Fruit fly (Drosophila melanogaster) whole organism, embryonic: Measurements from ENCODE around the gene CG14659.
A peak's percentile ranks its signal among the peaks of the same experiment; 100 is the strongest.

ENCODE experiments used
- CG11695 ChIP-seq: fragments of 200-800 bp; sonication (Bioruptor generic); IDR thresholded peaks from 3 replicates; pipeline ENCODE4 v1.3.6; 2022; ENCODE audit warnings: missing biosample characterization, missing genetic modification characterization
- CG12659 ChIP-seq: fragments of 200-800 bp; sonication (Bioruptor generic); optimal IDR thresholded peaks from 3 replicates; lab custom pipeline; 2017; ENCODE audit warnings: mild to moderate bottlenecking, missing biosample characterization, missing genetic modification reagents, missing genetic modification characterization
- CG13123 ChIP-seq: fragments of 200-800 bp; sonication (Bioruptor generic); optimal IDR thresholded peaks from 2 replicates; lab custom pipeline; 2016; ENCODE audit warnings: missing biosample characterization, missing genetic modification characterization
- CG13296 ChIP-seq: fragments of 200-800 bp; sonication (Bioruptor generic); optimal IDR thresholded peaks from 3 replicates; lab custom pipeline; 2018; ENCODE audit warnings: missing biosample characterization, mild to moderate bottlenecking, missing genetic modification characterization
- CG15479 ChIP-seq: fragments of 200-800 bp; sonication (Bioruptor generic); optimal IDR thresholded peaks from 3 replicates; lab custom pipeline; 2019; ENCODE audit warnings: missing biosample characterization, mild to moderate bottlenecking, missing genetic modification characterization, moderate library complexity
- CG32772 ChIP-seq: fragments of 200-800 bp; sonication (Bioruptor generic); IDR thresholded peaks from 2 replicates; pipeline ENCODE4 v1.3.6; 2022; ENCODE audit warnings: missing biosample characterization, missing genetic modification characterization
- CG4328 ChIP-seq: fragments of 200-800 bp; sonication (Bioruptor generic); optimal IDR thresholded peaks from 3 replicates; lab custom pipeline; 2017; ENCODE audit warnings: missing biosample characterization, missing genetic modification reagents, missing genetic modification characterization
- CG4617 ChIP-seq: fragments of 200-800 bp; sonication (Bioruptor generic); optimal IDR thresholded peaks from 3 replicates; lab custom pipeline; 2016; ENCODE audit warnings: missing biosample characterization, missing genetic modification characterization, borderline replicate concordance
- CG8281 ChIP-seq: fragments of 200-800 bp; sonication (Bioruptor generic); optimal IDR thresholded peaks from 2 replicates; lab custom pipeline; 2018; ENCODE audit warnings: missing biosample characterization, mild to moderate bottlenecking, missing genetic modification characterization, moderate library complexity
- CG9932 ChIP-seq: fragments of 200-800 bp; sonication (Bioruptor generic); IDR thresholded peaks from 2 replicates; pipeline ENCODE4 v1.3.6; 2022; ENCODE audit warnings: missing biosample characterization, missing genetic modification characterization
- GATAe ChIP-seq: fragments of 200-800 bp; sonication (Bioruptor generic); conservative IDR thresholded peaks from 2 replicates; pipeline ENCODE4 v1.3.6; 2022; ENCODE audit warnings: missing biosample characterization, missing genetic modification characterization
- HLH4C ChIP-seq: fragments of 200-800 bp; sonication (Bioruptor generic); IDR thresholded peaks from 3 replicates; pipeline ENCODE4 v1.3.6; 2022; ENCODE audit warnings: missing biosample characterization, missing genetic modification characterization; ENCODE audit not compliant: partially characterized antibody
- HmgD ChIP-seq: fragments of 200-800 bp; sonication (Bioruptor generic); optimal IDR thresholded peaks from 3 replicates; lab custom pipeline; 2016; ENCODE audit warnings: missing biosample characterization, missing genetic modification characterization
- HmgZ ChIP-seq: fragments of 200-800 bp; sonication (Bioruptor generic); optimal IDR thresholded peaks from 2 replicates; lab custom pipeline; 2018; ENCODE audit warnings: missing biosample characterization, mild to moderate bottlenecking, missing genetic modification characterization
- Hr3 ChIP-seq: fragments of 200-800 bp; sonication (Bioruptor generic); optimal IDR thresholded peaks from 3 replicates; lab custom pipeline; 2016; ENCODE audit warnings: missing biosample characterization, missing genetic modification characterization
- Kr ChIP-seq: fragments of 200-800 bp; sonication (Bioruptor generic); optimal IDR thresholded peaks from 2 replicates; lab custom pipeline; 2017; ENCODE audit warnings: missing biosample characterization, mild to moderate bottlenecking, missing genetic modification characterization
- Lpt ChIP-seq: fragments of >200 bp; optimal IDR thresholded peaks from 2 replicates; lab custom pipeline; 2018; ENCODE audit warnings: missing biosample characterization, missing genetic modification characterization
- Nf-YB ChIP-seq: fragments of 200-800 bp; sonication (Bioruptor generic); optimal IDR thresholded peaks from 3 replicates; lab custom pipeline; 2019; ENCODE audit warnings: missing biosample characterization, mild to moderate bottlenecking, missing genetic modification characterization, moderate library complexity
- Nf-YC ChIP-seq: fragments of 200-800 bp; optimal IDR thresholded peaks from 3 replicates; lab custom pipeline; 2019; ENCODE audit warnings: missing biosample characterization, mild to moderate bottlenecking, missing genetic modification characterization, moderate library complexity
- Taf1 ChIP-seq: fragments of 200-800 bp; sonication (Bioruptor generic); IDR thresholded peaks from 2 replicates; pipeline ENCODE4 v1.3.6; 2022; ENCODE audit warnings: missing biosample characterization, missing genetic modification characterization
- ac ChIP-seq: fragments of 200-800 bp; sonication (Bioruptor generic); optimal IDR thresholded peaks from 3 replicates; lab custom pipeline; 2017; ENCODE audit warnings: missing biosample characterization, mild to moderate bottlenecking, missing genetic modification characterization
- ato ChIP-seq: fragments of 200-800 bp; sonication (Bioruptor generic); IDR thresholded peaks from 2 replicates; pipeline ENCODE4 v1.3.6; 2022; ENCODE audit warnings: missing biosample characterization, missing genetic modification characterization; ENCODE audit not compliant: partially characterized antibody
- btn ChIP-seq: fragments of 200-800 bp; sonication (Bioruptor generic); optimal IDR thresholded peaks from 2 replicates; lab custom pipeline; 2016; ENCODE audit warnings: missing biosample characterization, missing genetic modification characterization
- cas ChIP-seq: fragments of 200-800 bp; sonication (Bioruptor generic); IDR thresholded peaks from 2 replicates; pipeline ENCODE4 v1.3.6; 2022; ENCODE audit warnings: missing biosample characterization, missing genetic modification characterization
- cg ChIP-seq: fragments of 200-800 bp; sonication (Bioruptor generic); optimal IDR thresholded peaks from 3 replicates; lab custom pipeline; 2019; ENCODE audit warnings: missing biosample characterization, mild to moderate bottlenecking, missing genetic modification characterization, moderate library complexity
- crol ChIP-seq: fragments of 200-800 bp; sonication (Bioruptor generic); IDR thresholded peaks from 2 replicates; pipeline ENCODE4 v1.3.6; 2022; ENCODE audit warnings: missing biosample characterization, missing genetic modification characterization
- dimm ChIP-seq: fragments of 200-800 bp; sonication (Bioruptor generic); IDR thresholded peaks from 2 replicates; pipeline ENCODE4 v1.3.6; 2022; ENCODE audit warnings: missing biosample characterization, missing genetic modification characterization
- fd64A ChIP-seq: fragments of 200-800 bp; sonication (Bioruptor generic); optimal IDR thresholded peaks from 3 replicates; lab custom pipeline; 2018; ENCODE audit warnings: missing biosample characterization, mild to moderate bottlenecking, missing genetic modification characterization
- fu2 ChIP-seq: fragments of 200-800 bp; sonication (Bioruptor generic); optimal IDR thresholded peaks from 2 replicates; lab custom pipeline; 2016; ENCODE audit warnings: missing biosample characterization, missing genetic modification characterization
- gcm2 ChIP-seq: fragments of 200-800 bp; sonication (Bioruptor generic); optimal IDR thresholded peaks from 2 replicates; lab custom pipeline; 2016; ENCODE audit warnings: missing biosample characterization, missing genetic modification characterization
- gro ChIP-seq: fragments of 200-800 bp; sonication (Bioruptor generic); optimal IDR thresholded peaks from 2 replicates; lab custom pipeline; 2016; ENCODE audit warnings: missing biosample characterization, missing genetic modification characterization
- gsb ChIP-seq: fragments of 200-800 bp; sonication (Bioruptor generic); IDR thresholded peaks from 2 replicates; pipeline ENCODE4 v1.3.6; 2022; ENCODE audit warnings: missing biosample characterization, missing genetic modification characterization
- hb ChIP-seq: fragments of 200-800 bp; sonication (Bioruptor generic); IDR thresholded peaks from 3 replicates; pipeline ENCODE4 v1.3.6; 2022; ENCODE audit warnings: missing biosample characterization, missing genetic modification characterization; ENCODE audit not compliant: partially characterized antibody
- mam ChIP-seq: fragments of 200-800 bp; sonication (Bioruptor generic); optimal IDR thresholded peaks from 3 replicates; lab custom pipeline; 2016; ENCODE audit warnings: missing biosample characterization, missing genetic modification characterization
- nmo ChIP-seq: fragments of 200-800 bp; sonication (Bioruptor generic); optimal IDR thresholded peaks from 2 replicates; lab custom pipeline; 2018; ENCODE audit warnings: missing biosample characterization, mild to moderate bottlenecking, missing genetic modification characterization, moderate library complexity
- oc ChIP-seq: fragments of 200-800 bp; sonication (Bioruptor generic); optimal IDR thresholded peaks from 2 replicates; lab custom pipeline; 2018; ENCODE audit warnings: missing biosample characterization, mild to moderate bottlenecking, missing genetic modification characterization, moderate library complexity
- pfk ChIP-seq: fragments of 200-800 bp; sonication (Bioruptor generic); optimal IDR thresholded peaks from 2 replicates; lab custom pipeline; 2018; ENCODE audit warnings: missing biosample characterization, mild to moderate bottlenecking, missing genetic modification characterization, moderate library complexity
- phol ChIP-seq: fragments of 200-800 bp; sonication (Bioruptor generic); optimal IDR thresholded peaks from 3 replicates; lab custom pipeline; 2018; ENCODE audit warnings: missing biosample characterization, mild to moderate bottlenecking, missing genetic modification characterization, moderate library complexity
- prd ChIP-seq, 3 experiments: fragments of >200 bp in 2 of 3; fragments of 200-800 bp in 1 of 3; sonication (Bioruptor generic) in 1 of 3; optimal IDR thresholded peaks in 2 of 3; IDR thresholded peaks in 1 of 3; 2 replicates in 2 of 3; 3 replicates in 1 of 3; pipeline versions ENCODE4 v1.3.6 to Lab custom; 2017 to 2022; ENCODE audit warnings: missing biosample characterization in 1 of 3, missing genetic modification characterization in 1 of 3
- pros ChIP-seq: fragments of 200-800 bp; sonication (Bioruptor generic); optimal IDR thresholded peaks from 3 replicates; lab custom pipeline; 2019; ENCODE audit warnings: missing biosample characterization, mild to moderate bottlenecking, missing genetic modification characterization, moderate library complexity
- pum ChIP-seq: fragments of 200-800 bp; sonication (Bioruptor generic); optimal IDR thresholded peaks from 2 replicates; lab custom pipeline; 2016; ENCODE audit warnings: missing biosample characterization, missing genetic modification characterization
- seq ChIP-seq: fragments of 200-800 bp; sonication (Bioruptor generic); IDR thresholded peaks from 2 replicates; pipeline ENCODE4 v1.3.6; 2022; ENCODE audit warnings: missing biosample characterization, missing genetic modification characterization
- sr ChIP-seq: fragments of 200-800 bp; sonication (Bioruptor generic); IDR thresholded peaks from 3 replicates; pipeline ENCODE4 v1.3.6; 2022; ENCODE audit warnings: missing biosample characterization, missing genetic modification characterization
- trh ChIP-seq: fragments of 200-800 bp; sonication (Bioruptor generic); optimal IDR thresholded peaks from 2 replicates; lab custom pipeline; 2016; ENCODE audit warnings: missing biosample characterization, missing genetic modification characterization
- tup ChIP-seq: fragments of 200-800 bp; sonication (Bioruptor generic); optimal IDR thresholded peaks from 2 replicates; lab custom pipeline; 2016; ENCODE audit warnings: missing biosample characterization, mild to moderate bottlenecking, missing genetic modification characterization, moderate library complexity
- twi ChIP-seq: fragments of 200-800 bp; optimal IDR thresholded peaks from 2 replicates; lab custom pipeline; 2019; ENCODE audit warnings: missing biosample characterization, mild to moderate bottlenecking, missing genetic modification characterization, moderate library complexity
- z ChIP-seq: fragments of 200-800 bp; sonication (Bioruptor generic); IDR thresholded peaks from 3 replicates; pipeline ENCODE4 v1.3.6; 2022; ENCODE audit warnings: missing biosample characterization, missing genetic modification characterization
- zen ChIP-seq: fragments of 200-800 bp; sonication (Bioruptor generic); optimal IDR thresholded peaks from 3 replicates; lab custom pipeline; 2018; ENCODE audit warnings: missing biosample characterization, mild to moderate bottlenecking, missing genetic modification characterization, moderate library complexity

Gene CG14659

DNA sequence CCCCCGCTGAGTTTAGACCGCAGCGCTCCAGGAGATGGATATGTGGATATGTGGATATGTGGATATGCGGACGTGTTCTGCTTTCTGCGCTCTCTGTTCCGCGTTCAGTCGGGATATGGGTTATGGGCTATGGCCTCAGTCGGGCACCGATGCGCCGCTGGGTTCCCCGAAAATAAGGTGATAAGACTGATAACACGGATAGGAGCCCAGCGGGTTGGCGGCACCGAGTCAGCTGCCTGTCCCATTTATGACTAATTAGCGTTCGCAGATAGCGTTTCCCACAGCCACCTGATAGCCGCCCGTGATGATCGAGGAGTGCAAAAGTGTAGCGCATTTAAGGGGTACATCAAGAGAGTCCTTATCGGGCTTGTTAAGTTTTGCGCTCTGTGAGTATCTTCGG lies 35.0 kb upstream of the CG14659 start:
- no peak for TF ChIP-seq CG4328 (GFP tag; lab: Kevin White, UChicago)
- TF ChIP-seq CG8281 (tag; lab: Kevin White, UChicago): no peak
- TF ChIP-seq tup: no peak
- peak; percentile 79 for TF ChIP-seq CG15479 (GFP tag; lab: Kevin White, UChicago)
- TF ChIP-seq CG12659: no peak
- peak; percentile 37 for TF ChIP-seq ac (GFP tag; lab: Kevin White, UChicago)
- TF ChIP-seq GATAe: no peak
- TF ChIP-seq Lpt (GFP tag; lab: Kevin White, UChicago): no peak
- no peak for TF ChIP-seq CG32772 (GFP tag; lab: Robert Waterston, UW)
- no peak for TF ChIP-seq gro (GFP tag; lab: Kevin White, UChicago)
- no peak for TF ChIP-seq fu2 (GFP tag; lab: Kevin White, UChicago)
- no peak for TF ChIP-seq HmgD
- TF ChIP-seq Kr (GFP tag; lab: Kevin White, UChicago): peak; percentile 20
- peak; percentile 28 for TF ChIP-seq twi (tag; lab: Kevin White, UChicago)
- peak; percentile 50 for TF ChIP-seq zen (tag; lab: Kevin White, UChicago)
- TF ChIP-seq prd (optimal IDR thresholded peaks at IDR 0.05; lab: Kevin White, UChicago): no peak
- peak; percentile 44; the same call in 1 of the 3 replicates for TF ChIP-seq prd (GFP tag; IDR thresholded peaks at IDR 0.05; lab: Robert Waterston, UW)
- TF ChIP-seq btn (GFP tag; lab: Kevin White, UChicago): no peak
- no peak for TF ChIP-seq CG4617 (GFP tag; lab: Kevin White, UChicago)
- no peak for TF ChIP-seq HmgZ (tag; lab: Kevin White, UChicago)
- TF ChIP-seq dimm (GFP tag; lab: Robert Waterston, UW): no peak
- TF ChIP-seq hb: 0 out of 3 replicates have a peak, but pooled peaks have one; percentile 12
- no peak for TF ChIP-seq Taf1 (GFP tag; lab: Robert Waterston, UW)
- no peak for TF ChIP-seq gcm2 (GFP tag; lab: Kevin White, UChicago)
- no peak for TF ChIP-seq CG13296 (GFP tag; lab: Kevin White, UChicago)
- no peak for TF ChIP-seq trh (GFP tag; lab: Kevin White, UChicago)
- TF ChIP-seq ato: no peak
- no peak for TF ChIP-seq CG13123 (GFP tag; lab: Kevin White, UChicago)
- no peak for TF ChIP-seq mam (GFP tag; lab: Kevin White, UChicago)
- TF ChIP-seq nmo (GFP tag; lab: Kevin White, UChicago): no peak
- no peak for TF ChIP-seq fd64A (GFP tag; lab: Kevin White, UChicago)
- no peak for TF ChIP-seq z (GFP tag; lab: Robert Waterston, UW)
- TF ChIP-seq gsb (GFP tag; lab: Robert Waterston, UW): no peak

DNA sequence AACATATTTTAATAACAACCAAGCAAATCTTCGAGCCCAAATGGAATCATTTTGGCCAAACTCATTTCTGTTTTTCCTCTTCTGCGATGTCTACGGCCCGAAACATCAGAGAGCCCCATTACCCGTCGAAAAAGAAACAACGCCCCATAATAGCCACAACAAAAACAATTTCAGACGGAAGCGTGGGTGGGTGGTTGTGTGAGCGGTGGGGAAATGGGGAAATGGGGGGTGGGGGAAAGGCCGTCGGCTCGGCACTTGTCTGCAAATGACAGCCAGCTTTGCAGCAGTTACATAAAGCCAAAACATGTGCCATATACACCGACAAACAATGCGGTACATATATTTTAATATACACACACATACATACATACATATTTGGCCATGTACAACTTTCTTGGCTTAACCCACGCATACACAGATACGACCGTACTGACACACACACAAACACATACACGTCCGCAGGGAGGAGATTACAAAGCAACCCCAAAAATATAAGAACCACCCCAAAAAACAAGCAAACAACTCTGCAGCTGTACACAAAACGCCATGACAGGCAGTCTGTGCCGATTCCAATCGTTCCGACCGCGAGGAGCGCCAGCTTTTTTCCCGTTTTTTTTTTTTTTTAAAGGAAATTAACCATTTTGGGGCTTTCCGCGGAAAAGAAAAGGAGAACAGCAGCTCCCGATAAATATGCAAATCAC lies 34.0 kb upstream of the CG14659 start:
- TF ChIP-seq gro (GFP tag; lab: Kevin White, UChicago): no peak
- 0 out of 2 replicates have a peak, but pooled peaks have one; percentile 9 for TF ChIP-seq CG9932 (GFP tag; lab: Robert Waterston, UW)
- peak; percentile 45 for TF ChIP-seq pros (GFP tag; lab: Kevin White, UChicago)
- TF ChIP-seq HLH4C: no peak
- peak; percentile 37 for TF ChIP-seq phol
- TF ChIP-seq cas (GFP tag; lab: Robert Waterston, UW): no peak
- TF ChIP-seq oc: peak; percentile 21
- TF ChIP-seq sr (GFP tag; lab: Robert Waterston, UW): peak; percentile 91
- TF ChIP-seq crol (GFP tag; lab: Robert Waterston, UW): peak; percentile 53; the same call in 1 of the 2 replicates
- peak; percentile 89 for TF ChIP-seq pfk (GFP tag; lab: Kevin White, UChicago)
- TF ChIP-seq cg (GFP tag; lab: Kevin White, UChicago): peak; percentile 76
- peak; percentile 69; the same call in 1 of the 2 replicates for TF ChIP-seq seq
- peak; percentile 72 for TF ChIP-seq Nf-YB (GFP tag; lab: Kevin White, UChicago)
- peak; percentile 79 for TF ChIP-seq Nf-YC
- TF ChIP-seq CG11695 (GFP tag; lab: Robert Waterston, UW): peak; percentile 64
- TF ChIP-seq Hr3 (GFP tag; lab: Kevin White, UChicago): no peak
- no peak for TF ChIP-seq pum
